Fruit fly (Drosophila melanogaster) whole organism, larva: ENCODE data around the gene ems.

Experiments used
- noc ChIP-seq: fragments of 200-800 bp; sonication (Bioruptor generic); optimal IDR thresholded peaks from 3 replicates; lab custom pipeline; 2019; ENCODE audit warnings: missing biosample characterization, mild to moderate bottlenecking, missing genetic modification characterization, moderate library complexity

ems gene

dm6 chr3R:13930252-13930651 lies 28.6 kb downstream of the ems start:
- TF ChIP-seq noc: no peak

dm6 chr3R:13931813-13932212 lies 30.2 kb downstream of the ems start:
- no peak for TF ChIP-seq noc

- no peak for TF ChIP-seq noc
These were observed 32.3 kb downstream of the ems start for dm6 chr3R:13933966-13934365.

dm6 chr3R:13934618-13935017 lies 33.0 kb downstream of the ems start:
- TF ChIP-seq noc: no peak

- no peak for TF ChIP-seq noc
These were observed 34.7 kb downstream of the ems start for dm6 chr3R:13936309-13936708.

- TF ChIP-seq noc: no peak
These were observed 37.8 kb downstream of the ems start for dm6 chr3R:13939353-13940049.

dm6 chr3R:13941390-13941789 lies 39.7 kb downstream of the ems start:
- no peak for TF ChIP-seq noc

dm6 chr3R:13943360-13943759 lies 41.7 kb downstream of the ems start, which contains the start of gene Art9:
TSS of gene Art9 (minus strand) at chr3R:13943460.
- TF ChIP-seq noc: no peak

dm6 chr3R:13945712-13946111 lies 44.1 kb downstream of the ems start, which contains the start of gene Art6:
TSS of gene Art6 (minus strand) at chr3R:13945812.
- TF ChIP-seq noc: no peak

dm6 chr3R:13946117-13946516 lies 44.5 kb downstream of the ems start:
- TF ChIP-seq noc: peak; percentile 0

dm6 chr3R:13947415-13947814 lies 45.8 kb downstream of the ems start:
- no peak for TF ChIP-seq noc

- TF ChIP-seq noc: no peak
These were observed 46.6 kb downstream of the ems start, which contains the start of gene CG31517 for dm6 chr3R:13948237-13948636. TSS of gene CG31517 (plus strand) at chr3R:13948420.

- TF ChIP-seq noc: no peak
These were observed 47.9 kb downstream of the ems start for dm6 chr3R:13949571-13949970.

dm6 chr3R:13951038-13951437 lies 49.4 kb downstream of the ems start, which contains the start of gene CG9926:
TSS of gene CG9926 (minus strand) at chr3R:13951138.
- TF ChIP-seq noc: no peak

dm6 chr3R:13952303-13952702 lies 50.6 kb downstream of the ems start:
- no peak for TF ChIP-seq noc
